Worm (Caenorhabditis elegans): ENCODE results near the gene R13A1.3.

DNA sequence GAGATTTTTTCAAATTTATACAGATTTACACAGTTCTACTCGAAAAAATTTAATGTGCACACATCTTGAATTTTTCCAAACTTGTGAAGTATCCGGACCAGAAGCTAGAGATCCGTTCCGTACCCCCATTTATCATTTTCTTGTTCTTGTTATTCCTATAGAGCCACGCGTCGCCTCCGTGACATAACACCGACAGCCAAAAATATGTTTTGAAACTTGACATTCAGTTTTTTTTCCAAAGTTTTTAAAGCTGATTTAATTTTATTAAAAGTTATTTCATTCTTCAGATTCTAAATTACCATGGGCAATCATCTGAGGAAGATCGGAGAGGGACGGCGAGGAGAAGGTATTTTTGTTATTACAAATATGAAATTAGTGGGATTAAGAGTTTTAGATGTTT lies 46.4 kb downstream of the R13A1.3 start, which contains the start of gene D2024.18:
- no peak for TF ChIP-seq W03F9.2 (tag; optimal IDR thresholded peaks at IDR 0.05)
- TF ChIP-seq him-1 (tag; optimal IDR thresholded peaks at IDR 0.05) = no peak
- TF ChIP-seq dao-5 (tag; optimal IDR thresholded peaks at IDR 0.05) = no peak
